Worm (Caenorhabditis elegans) whole organism, L4 larva: ENCODE results near the gene ptr-19.

Experiments used
- D1046.2 ChIP-seq: fragments of 200-800 bp; sonication (Bioruptor generic); IDR thresholded peaks from 2 replicates; pipeline ENCODE4 v1.3.6; 2022; ENCODE audit warnings: missing genetic modification characterization, missing compliant biosample characterization
- F26F4.8 ChIP-seq: fragments of 200-800 bp; sonication (Bioruptor generic); conservative IDR thresholded peaks from 2 replicates; pipeline ENCODE4 v1.3.6; 2022; ENCODE audit warnings: missing genetic modification characterization, missing compliant biosample characterization
- F37D6.2 ChIP-seq: sonication (generic microtip); optimal IDR thresholded peaks from 2 replicates; lab custom pipeline; 2016; ENCODE audit warnings: mild to moderate bottlenecking, missing genetic modification characterization, missing compliant biosample characterization
- F49E8.2 ChIP-seq: sonication (generic microtip); optimal IDR thresholded peaks from 2 replicates; lab custom pipeline; 2016; ENCODE audit warnings: missing compliant biosample characterization, mild to moderate bottlenecking, missing genetic modification characterization, borderline replicate concordance
- T26A8.4 ChIP-seq: fragments of 200-800 bp; sonication (Bioruptor generic); IDR thresholded peaks from 2 replicates; pipeline ENCODE4 v1.3.6; 2022; ENCODE audit warnings: missing genetic modification characterization, missing compliant biosample characterization
- Y75B8A.6 ChIP-seq: fragments of 200-800 bp; sonication (Bioruptor generic); IDR thresholded peaks from 2 replicates; pipeline ENCODE4 v1.3.6; 2022; ENCODE audit warnings: missing genetic modification reagents, missing genetic modification characterization, missing compliant biosample characterization
- aha-1 ChIP-seq: fragments of 150-350 bp; peaks from one replicate; lab custom pipeline; 2014; ENCODE audit warnings: missing biosample characterization, missing genetic modification characterization
- aly-2 ChIP-seq: sonication (generic microtip); optimal IDR thresholded peaks from 2 replicates; lab custom pipeline; 2018; ENCODE audit warnings: missing biosample characterization, missing genetic modification characterization
- arid-1 ChIP-seq: fragments of 200-800 bp; sonication (Bioruptor generic); conservative IDR thresholded peaks from 2 replicates; pipeline ENCODE4 v1.3.6; 2022; ENCODE audit warnings: missing genetic modification reagents, missing genetic modification characterization, missing compliant biosample characterization
- ceh-20 ChIP-seq: fragments of 200-800 bp; sonication (Bioruptor generic); IDR thresholded peaks from 2 replicates; pipeline ENCODE4 v1.3.6; 2022; ENCODE audit warnings: missing genetic modification reagents, missing genetic modification characterization, missing compliant biosample characterization
- ceh-28 ChIP-seq: fragments of 150-350 bp; optimal IDR thresholded peaks from 2 replicates; lab custom pipeline; 2014; ENCODE audit warnings: missing biosample characterization, missing genetic modification reagents, missing genetic modification characterization
- ceh-62 ChIP-seq: sonication (generic microtip); optimal IDR thresholded peaks from 2 replicates; lab custom pipeline; 2017; ENCODE audit warnings: missing biosample characterization, missing genetic modification characterization
- ceh-82 ChIP-seq: sonication (generic microtip); optimal IDR thresholded peaks from 2 replicates; lab custom pipeline; 2017; ENCODE audit warnings: missing biosample characterization, missing genetic modification characterization
- cey-2 ChIP-seq: sonication (generic microtip); optimal IDR thresholded peaks from 3 replicates; lab custom pipeline; 2017; ENCODE audit warnings: missing genetic modification characterization, mild to moderate bottlenecking, missing compliant biosample characterization, antibody characterized with exemption, borderline replicate concordance; ENCODE audit not compliant: insufficient read depth
- dmd-6 ChIP-seq: fragments of 200-800 bp; sonication (Bioruptor generic); IDR thresholded peaks from 2 replicates; pipeline ENCODE4 v1.3.6; 2022; ENCODE audit warnings: missing genetic modification reagents, missing genetic modification characterization, missing compliant biosample characterization
- dmd-8 ChIP-seq: fragments of 200-800 bp; sonication (Bioruptor generic); IDR thresholded peaks from 2 replicates; pipeline ENCODE4 v1.3.6; 2022; ENCODE audit warnings: missing genetic modification characterization, missing compliant biosample characterization
- dpl-1 ChIP-seq: fragments of 150-350 bp; optimal IDR thresholded peaks from 2 replicates; lab custom pipeline; 2014; ENCODE audit warnings: missing biosample characterization, missing genetic modification reagents, missing genetic modification characterization
- duxl-1 ChIP-seq: sonication (generic microtip); optimal IDR thresholded peaks from 2 replicates; lab custom pipeline; 2016; ENCODE audit warnings: mild to moderate bottlenecking, missing genetic modification characterization, moderate library complexity, missing compliant biosample characterization; ENCODE audit not compliant: poor library complexity
- egl-43 ChIP-seq: fragments of 200-800 bp; sonication (Bioruptor generic); IDR thresholded peaks from 2 replicates; pipeline ENCODE4 v1.3.6; 2022; ENCODE audit warnings: missing genetic modification reagents, missing genetic modification characterization, missing compliant biosample characterization
- fkh-10 ChIP-seq: fragments of 150-350 bp; optimal IDR thresholded peaks from 2 replicates; lab custom pipeline; 2014; ENCODE audit warnings: missing biosample characterization, missing genetic modification reagents, missing genetic modification characterization
- gei-8 ChIP-seq: fragments of 200-800 bp; sonication (Bioruptor generic); optimal IDR thresholded peaks from 2 replicates; lab custom pipeline; 2018; ENCODE audit warnings: mild to moderate bottlenecking, missing genetic modification characterization, missing compliant biosample characterization
- hlh-30 ChIP-seq: sonication (generic microtip); optimal IDR thresholded peaks from 2 replicates; lab custom pipeline; 2017; ENCODE audit warnings: antibody characterized with exemption, mild to moderate bottlenecking, missing genetic modification characterization, missing compliant biosample characterization; ENCODE audit not compliant: insufficient read depth
- jun-1 ChIP-seq: fragments of 150-350 bp; optimal IDR thresholded peaks from 2 replicates; lab custom pipeline; 2014; ENCODE audit warnings: missing biosample characterization, missing genetic modification reagents, missing genetic modification characterization
- lin-1 ChIP-seq: fragments of 200-800 bp; sonication (Bioruptor generic); IDR thresholded peaks from 2 replicates; pipeline ENCODE4 v1.3.6; 2022; ENCODE audit warnings: missing genetic modification reagents, missing genetic modification characterization, missing compliant biosample characterization
- lin-15B ChIP-seq: fragments of 150-350 bp; sonication (generic microtip); optimal IDR thresholded peaks from 3 replicates; lab custom pipeline; 2014; ENCODE audit warnings: missing biosample characterization, missing genetic modification characterization
- lin-29 ChIP-seq: fragments of 200-800 bp; sonication (Bioruptor generic); IDR thresholded peaks from 2 replicates; pipeline ENCODE4 v1.3.6; 2022; ENCODE audit warnings: missing genetic modification reagents, missing genetic modification characterization, missing compliant biosample characterization
- lin-38 ChIP-seq: fragments of 200-800 bp; sonication (Bioruptor generic); IDR thresholded peaks from 2 replicates; pipeline ENCODE4 v1.3.6; 2022; ENCODE audit warnings: missing genetic modification reagents, missing genetic modification characterization, missing compliant biosample characterization
- lsy-2 ChIP-seq, 2 experiments: fragments of 150-350 bp in 1 of 2; sonication (generic microtip) in 1 of 2; optimal IDR thresholded peaks; 2 replicates each; lab custom pipeline; 2014 to 2017; ENCODE audit warnings: missing biosample characterization in 2 of 2, missing genetic modification characterization in 2 of 2
- madf-9 ChIP-seq: fragments of 200-800 bp; sonication (Bioruptor generic); conservative IDR thresholded peaks from 2 replicates; pipeline ENCODE4 v1.3.6; 2022; ENCODE audit warnings: missing genetic modification reagents, missing genetic modification characterization, missing compliant biosample characterization
- mdt-29 ChIP-seq: fragments of 200-800 bp; sonication (Bioruptor generic); IDR thresholded peaks from 2 replicates; pipeline ENCODE4 v1.3.6; 2022; ENCODE audit warnings: missing genetic modification reagents, missing genetic modification characterization, missing compliant biosample characterization
- mes-2 ChIP-seq: sonication (generic microtip); optimal IDR thresholded peaks from 2 replicates; lab custom pipeline; 2016; ENCODE audit warnings: missing genotype, mild to moderate bottlenecking, missing genetic modification characterization, missing compliant biosample characterization; ENCODE audit not compliant: poor library complexity, severe bottlenecking
- mxl-2 ChIP-seq: fragments of 200-800 bp; sonication (Bioruptor generic); conservative IDR thresholded peaks from 2 replicates; pipeline ENCODE4 v1.3.6; 2022; ENCODE audit warnings: missing genetic modification reagents, missing genetic modification characterization, missing compliant biosample characterization
- nhr-10 ChIP-seq: fragments of 150-350 bp; optimal IDR thresholded peaks from 2 replicates; lab custom pipeline; 2014; ENCODE audit warnings: missing biosample characterization, missing genetic modification characterization
- nhr-111 ChIP-seq: fragments of 200-800 bp; sonication (Bioruptor generic); optimal IDR thresholded peaks from 2 replicates; lab custom pipeline; 2018; ENCODE audit warnings: mild to moderate bottlenecking, missing genetic modification characterization, missing compliant biosample characterization
- nhr-25 ChIP-seq: sonication (generic microtip); optimal IDR thresholded peaks from 2 replicates; lab custom pipeline; 2017; ENCODE audit warnings: missing genetic modification characterization, mild to moderate bottlenecking, missing compliant biosample characterization, antibody characterized with exemption, moderate library complexity, borderline replicate concordance; ENCODE audit not compliant: insufficient read depth
- nhr-28 ChIP-seq: fragments of 150-350 bp; optimal IDR thresholded peaks from 2 replicates; lab custom pipeline; 2014; ENCODE audit warnings: missing biosample characterization, missing genetic modification characterization
- nhr-42 ChIP-seq: fragments of 200-800 bp; sonication (Bioruptor generic); IDR thresholded peaks from 2 replicates; pipeline ENCODE4 v1.3.6; 2022; ENCODE audit warnings: missing genetic modification characterization, missing compliant biosample characterization
- nhr-6 ChIP-seq: fragments of 150-350 bp; optimal IDR thresholded peaks from 2 replicates; lab custom pipeline; 2014; ENCODE audit warnings: missing biosample characterization, missing genetic modification characterization
- php-3 ChIP-seq: fragments of 200-800 bp; sonication (Bioruptor generic); IDR thresholded peaks from 2 replicates; pipeline ENCODE4 v1.3.6; 2022; ENCODE audit warnings: missing genetic modification reagents, missing genetic modification characterization, missing compliant biosample characterization
- pqm-1 ChIP-seq: sonication (generic microtip); optimal IDR thresholded peaks from 2 replicates; lab custom pipeline; 2017; ENCODE audit warnings: missing biosample characterization, missing genetic modification characterization
- set-16 ChIP-seq: fragments of 200-800 bp; sonication (Bioruptor generic); IDR thresholded peaks from 2 replicates; pipeline ENCODE4 v1.3.6; 2022; ENCODE audit warnings: missing genetic modification reagents, missing genetic modification characterization, missing compliant biosample characterization
- snpc-4 ChIP-seq: fragments of 150-350 bp; optimal IDR thresholded peaks from 2 replicates; lab custom pipeline; 2014; ENCODE audit warnings: missing biosample characterization, missing genetic modification characterization
- tag-97 ChIP-seq: fragments of 200-800 bp; sonication (Bioruptor generic); IDR thresholded peaks from 2 replicates; pipeline ENCODE4 v1.3.6; 2022; ENCODE audit warnings: missing genetic modification characterization, missing compliant biosample characterization
- unc-130 ChIP-seq: sonication (generic microtip); optimal IDR thresholded peaks from 2 replicates; lab custom pipeline; 2016; ENCODE audit warnings: missing genetic modification reagents, missing genetic modification characterization, missing compliant biosample characterization
- unc-39 ChIP-seq: sonication (generic microtip); optimal IDR thresholded peaks from 2 replicates; lab custom pipeline; 2017; ENCODE audit warnings: missing biosample characterization, missing genetic modification characterization
- vab-7 ChIP-seq: fragments of 200-800 bp; sonication (Bioruptor generic); IDR thresholded peaks from 2 replicates; pipeline ENCODE4 v1.3.6; 2022; ENCODE audit warnings: missing genetic modification reagents, missing genetic modification characterization, missing compliant biosample characterization
- zag-1 ChIP-seq: fragments of 150-350 bp; optimal IDR thresholded peaks from 2 replicates; lab custom pipeline; 2014; ENCODE audit warnings: missing biosample characterization, missing genetic modification characterization
- zfp-2 ChIP-seq: sonication (generic microtip); optimal IDR thresholded peaks from 2 replicates; lab custom pipeline; 2016; ENCODE audit warnings: mild to moderate bottlenecking, missing genetic modification characterization, missing compliant biosample characterization

The ptr-19 gene

ce11 chrIII:10759050-10760023, 22.3 kb upstream of the ptr-19 start, which contains the start of gene tasp-1 (continued):
- TF ChIP-seq nhr-6 (tag; lab: Kevin White, UChicago) (peak; percentile 100), set-16 (peak; percentile 99), nhr-25 (tag; lab: Kevin White, UChicago) (peak; percentile 99), tag-97 (GFP tag; lab: Robert Waterston, UW) (peak; percentile 96), D1046.2 (GFP tag; lab: Robert Waterston, UW) (peak; percentile 98), lin-1 (GFP tag; lab: Robert Waterston, UW) (peak; percentile 99), php-3 (GFP tag; lab: Robert Waterston, UW) (peak; percentile 99), Y75B8A.6 (GFP tag; lab: Robert Waterston, UW) (peak; percentile 99), T26A8.4 (peak; percentile 100), nhr-42 (GFP tag; lab: Robert Waterston, UW) (peak; percentile 100), duxl-1 (peak; percentile 98), aha-1 (peak; percentile 100), snpc-4 (tag; lab: Kevin White, UChicago) (peak; percentile 66), jun-1 (tag; lab: Kevin White, UChicago) (peak; percentile 98), ceh-28 (peak; percentile 96), ceh-62 (tag; lab: Kevin White, UChicago) (peak; percentile 30), madf-9 (peak; percentile 100), vab-7 (GFP tag; lab: Robert Waterston, UW) (peak; percentile 100), lin-15B (tag; lab: Kevin White, UChicago) (peak; percentile 99), lsy-2 (tag; optimal IDR thresholded peaks at IDR 0.05; lab: Kevin White, UChicago) (peak; percentile 98 to 99), mes-2 (tag; lab: Kevin White, UChicago) (peak; percentile 100), hlh-30 (peak; percentile 100), zag-1 (tag; lab: Kevin White, UChicago) (peak; percentile 93), egl-43 (GFP tag; lab: Robert Waterston, UW) (peak; percentile 100), F26F4.8 (GFP tag; lab: Robert Waterston, UW) (peak; percentile 61; the same call in 1 of the 2 replicates), gei-8 (GFP tag; lab: Kevin White, UChicago) (peak; percentile 99), pqm-1 (tag; lab: Kevin White, UChicago) (peak; percentile 86), cey-2 (tag; lab: Kevin White, UChicago) (peak; percentile 88), nhr-111 (GFP tag; lab: Kevin White, UChicago) (peak; percentile 98), nhr-28 (tag; lab: Kevin White, UChicago) (peak; percentile 100), dmd-6 (GFP tag; lab: Robert Waterston, UW) (peak; percentile 100), F49E8.2 (tag; lab: Kevin White, UChicago) (peak; percentile 95), unc-130 (GFP tag; lab: Kevin White, UChicago) (peak; percentile 99), unc-39 (tag; lab: Kevin White, UChicago) (peak; percentile 62), mxl-2 (GFP tag; lab: Robert Waterston, UW) (peak; percentile 95), ceh-82 (tag; lab: Kevin White, UChicago) (peak; percentile 88), zfp-2 (tag; lab: Kevin White, UChicago) (peak; percentile 93), aly-2 (tag; lab: Kevin White, UChicago) (peak; percentile 94), arid-1 (GFP tag; lab: Robert Waterston, UW) (peak; percentile 99), lin-29 (GFP tag; lab: Robert Waterston, UW) (peak; percentile 99), F37D6.2 (peak; percentile 98), dmd-8 (GFP tag; lab: Robert Waterston, UW) (peak; percentile 96), lin-38 (peak; percentile 99), mdt-29 (GFP tag; lab: Robert Waterston, UW) (peak; percentile 100), ceh-20 (GFP tag; lab: Robert Waterston, UW) (peak; percentile 100), fkh-10 (peak; percentile 100), nhr-10 (peak; percentile 100), dpl-1 (peak; percentile 100)
